Fruit fly (Drosophila melanogaster) whole organism, embryonic: ENCODE results near the gene CG15365.
A peak's percentile ranks its signal among the peaks of the same experiment; 100 is the strongest.

Source experiments
- CG10543 ChIP-seq: fragments of 200-800 bp; sonication (Bioruptor generic); optimal IDR thresholded peaks from 3 replicates; lab custom pipeline; 2017; ENCODE audit warnings: missing biosample characterization, mild to moderate bottlenecking, missing genetic modification characterization, moderate library complexity
- CG12236 ChIP-seq: fragments of 200-800 bp; sonication (Bioruptor generic); optimal IDR thresholded peaks from 2 replicates; lab custom pipeline; 2016; ENCODE audit warnings: missing biosample characterization, missing genetic modification characterization
- CG12299 ChIP-seq: fragments of 200-800 bp; sonication (Bioruptor generic); optimal IDR thresholded peaks from 2 replicates; lab custom pipeline; 2018; ENCODE audit warnings: missing biosample characterization, mild to moderate bottlenecking, missing genetic modification characterization
- CG13296 ChIP-seq: fragments of 200-800 bp; sonication (Bioruptor generic); optimal IDR thresholded peaks from 3 replicates; lab custom pipeline; 2018; ENCODE audit warnings: missing biosample characterization, mild to moderate bottlenecking, missing genetic modification characterization
- CG18476 ChIP-seq: fragments of 200-800 bp; sonication (Bioruptor generic); optimal IDR thresholded peaks from 2 replicates; lab custom pipeline; 2016; ENCODE audit warnings: missing biosample characterization, mild to moderate bottlenecking, missing genetic modification characterization
- CG18599 ChIP-seq: fragments of 200-800 bp; sonication (Bioruptor generic); optimal IDR thresholded peaks from 3 replicates; lab custom pipeline; 2017; ENCODE audit warnings: missing biosample characterization, missing genetic modification characterization, mild to moderate bottlenecking, moderate library complexity, missing genetic modification reagents
- CG2875 ChIP-seq: fragments of 200-800 bp; sonication (Bioruptor generic); optimal IDR thresholded peaks from 2 replicates; lab custom pipeline; 2017; ENCODE audit warnings: missing biosample characterization, mild to moderate bottlenecking, missing genetic modification characterization, missing genetic modification reagents
- CG30020 ChIP-seq: fragments of 200-800 bp; optimal IDR thresholded peaks from 2 replicates; lab custom pipeline; 2019; ENCODE audit warnings: missing biosample characterization, mild to moderate bottlenecking, missing genetic modification characterization, moderate library complexity
- CG31441 ChIP-seq: fragments of 200-800 bp; sonication (Bioruptor generic); IDR thresholded peaks from 2 replicates; pipeline ENCODE4 v1.3.6; 2022; ENCODE audit warnings: missing biosample characterization, missing genetic modification characterization
- CG3281 ChIP-seq: fragments of 200-800 bp; sonication (Bioruptor generic); optimal IDR thresholded peaks from 3 replicates; lab custom pipeline; 2017; ENCODE audit warnings: missing biosample characterization, mild to moderate bottlenecking, missing genetic modification characterization
- CG34376 ChIP-seq: fragments of 200-800 bp; sonication (Bioruptor generic); optimal IDR thresholded peaks from 2 replicates; lab custom pipeline; 2018; ENCODE audit warnings: missing biosample characterization, mild to moderate bottlenecking, missing genetic modification characterization
- CG4854 ChIP-seq: fragments of 200-800 bp; sonication (Bioruptor generic); optimal IDR thresholded peaks from 2 replicates; lab custom pipeline; 2016; ENCODE audit warnings: missing biosample characterization, missing genetic modification characterization, inconsistent platforms
- CG6791 ChIP-seq: fragments of 200-800 bp; sonication (Bioruptor generic); IDR thresholded peaks from 3 replicates; pipeline ENCODE4 v1.3.6; 2022; ENCODE audit warnings: missing biosample characterization, missing genetic modification characterization; ENCODE audit not compliant: partially characterized antibody
- CG7839 ChIP-seq: fragments of 200-800 bp; sonication (Bioruptor generic); optimal IDR thresholded peaks from 3 replicates; lab custom pipeline; 2018; ENCODE audit warnings: missing biosample characterization, mild to moderate bottlenecking, missing genetic modification characterization, moderate library complexity
- CG8924 ChIP-seq: fragments of 200-800 bp; optimal IDR thresholded peaks from 3 replicates; lab custom pipeline; 2019; ENCODE audit warnings: missing biosample characterization, mild to moderate bottlenecking, missing genetic modification characterization, moderate library complexity
- Dad ChIP-seq: fragments of 200-800 bp; sonication (Bioruptor generic); optimal IDR thresholded peaks from 3 replicates; lab custom pipeline; 2016; ENCODE audit warnings: missing biosample characterization, missing genetic modification characterization
- Dbx ChIP-seq: fragments of 200-800 bp; sonication (Bioruptor generic); IDR thresholded peaks from 3 replicates; pipeline ENCODE4 v1.3.6; 2022; ENCODE audit warnings: missing biosample characterization, missing genetic modification characterization
- Ets65A ChIP-seq: fragments of 200-800 bp; sonication (Bioruptor generic); peaks from one replicate; lab custom pipeline; 2016; ENCODE audit warnings: missing biosample characterization, missing genetic modification characterization
- Fer2 ChIP-seq: fragments of 200-800 bp; sonication (Bioruptor generic); optimal IDR thresholded peaks from 2 replicates; lab custom pipeline; 2018; ENCODE audit warnings: missing biosample characterization, mild to moderate bottlenecking, missing genetic modification characterization, moderate library complexity
- GATAe ChIP-seq: fragments of 200-800 bp; sonication (Bioruptor generic); conservative IDR thresholded peaks from 2 replicates; pipeline ENCODE4 v1.3.6; 2022; ENCODE audit warnings: missing biosample characterization, missing genetic modification characterization
- HLHmδ ChIP-seq: fragments of 200-800 bp; sonication (Bioruptor generic); optimal IDR thresholded peaks from 2 replicates; lab custom pipeline; 2018; ENCODE audit warnings: missing biosample characterization, mild to moderate bottlenecking, missing genetic modification characterization, moderate library complexity
- Hey ChIP-seq: fragments of 200-800 bp; sonication (Bioruptor generic); optimal IDR thresholded peaks from 3 replicates; lab custom pipeline; 2018; ENCODE audit warnings: missing biosample characterization, mild to moderate bottlenecking, missing genetic modification characterization
- HmgD ChIP-seq: fragments of 200-800 bp; sonication (Bioruptor generic); optimal IDR thresholded peaks from 3 replicates; lab custom pipeline; 2016; ENCODE audit warnings: missing biosample characterization, missing genetic modification characterization
- Hmr ChIP-seq: fragments of 200-800 bp; sonication (Bioruptor generic); optimal IDR thresholded peaks from 3 replicates; lab custom pipeline; 2017; ENCODE audit warnings: mild to moderate bottlenecking, missing biosample characterization, missing genetic modification reagents, missing genetic modification characterization
- Hr3 ChIP-seq: fragments of 200-800 bp; sonication (Bioruptor generic); optimal IDR thresholded peaks from 3 replicates; lab custom pipeline; 2016; ENCODE audit warnings: missing biosample characterization, missing genetic modification characterization
- Hr39 ChIP-seq: fragments of >200 bp; optimal IDR thresholded peaks from 2 replicates; lab custom pipeline; 2017
- Hr78 ChIP-seq, 2 experiments: fragments of 200-800 bp in 1 of 2; fragments of >200 bp in 1 of 2; sonication (Bioruptor generic) in 1 of 2; optimal IDR thresholded peaks; 2 replicates each; lab custom pipeline; 2017 to 2019; ENCODE audit warnings: missing biosample characterization in 2 of 2, missing genetic modification characterization in 2 of 2, mild to moderate bottlenecking in 1 of 2, moderate library complexity in 1 of 2
- Jarid2 ChIP-seq: fragments of 200-800 bp; sonication (Bioruptor generic); optimal IDR thresholded peaks from 3 replicates; lab custom pipeline; 2017; ENCODE audit warnings: mild to moderate bottlenecking, missing biosample characterization, missing genetic modification reagents, missing genetic modification characterization
- Lim3 ChIP-seq: fragments of 200-800 bp; sonication (Bioruptor generic); IDR thresholded peaks from 2 replicates; pipeline ENCODE4 v1.3.6; 2022; ENCODE audit warnings: missing biosample characterization, missing genetic modification characterization
- Lpt ChIP-seq: fragments of >200 bp; optimal IDR thresholded peaks from 2 replicates; lab custom pipeline; 2018; ENCODE audit warnings: missing biosample characterization, missing genetic modification characterization
- MTF-1 ChIP-seq: fragments of 200-800 bp; sonication (Bioruptor generic); optimal IDR thresholded peaks from 2 replicates; lab custom pipeline; 2018; ENCODE audit warnings: missing biosample characterization, mild to moderate bottlenecking, missing genetic modification characterization, borderline replicate concordance
- Nf-YB ChIP-seq: fragments of 200-800 bp; sonication (Bioruptor generic); optimal IDR thresholded peaks from 3 replicates; lab custom pipeline; 2019; ENCODE audit warnings: missing biosample characterization, mild to moderate bottlenecking, missing genetic modification characterization, moderate library complexity
- Rfx ChIP-seq: fragments of 200-800 bp; sonication (Bioruptor generic); IDR thresholded peaks from 2 replicates; pipeline ENCODE4 v1.3.6; 2022; ENCODE audit warnings: missing biosample characterization, missing genetic modification characterization
- Vsx1 ChIP-seq: fragments of 200-800 bp; sonication (Bioruptor generic); optimal IDR thresholded peaks from 2 replicates; lab custom pipeline; 2017; ENCODE audit warnings: missing biosample characterization, mild to moderate bottlenecking, missing genetic modification characterization, missing genetic modification reagents
- chinmo ChIP-seq: fragments of 200-800 bp; sonication (Bioruptor generic); IDR thresholded peaks from 4 replicates; pipeline ENCODE4 v1.3.6; 2022; ENCODE audit warnings: missing biosample characterization, missing genetic modification characterization; ENCODE audit not compliant: partially characterized antibody
- chm ChIP-seq: fragments of 200-800 bp; sonication (Bioruptor generic); IDR thresholded peaks from 2 replicates; pipeline ENCODE4 v1.3.6; 2022; ENCODE audit warnings: missing biosample characterization, missing genetic modification characterization
- ci ChIP-seq: fragments of 200-800 bp; sonication (Bioruptor generic); IDR thresholded peaks from 3 replicates; pipeline ENCODE4 v1.3.6; 2022; ENCODE audit warnings: missing biosample characterization, missing genetic modification characterization
- en ChIP-seq: fragments of 200-800 bp; sonication (Bioruptor generic); optimal IDR thresholded peaks from 2 replicates; lab custom pipeline; 2016; ENCODE audit warnings: missing biosample characterization, missing genetic modification characterization
- fd96Cb ChIP-seq: fragments of 200-800 bp; sonication (Bioruptor generic); optimal IDR thresholded peaks from 2 replicates; lab custom pipeline; 2018; ENCODE audit warnings: missing biosample characterization, mild to moderate bottlenecking, missing genetic modification characterization, moderate library complexity
- hb ChIP-seq: fragments of 200-800 bp; sonication (Bioruptor generic); IDR thresholded peaks from 3 replicates; pipeline ENCODE4 v1.3.6; 2022; ENCODE audit warnings: missing biosample characterization, missing genetic modification characterization; ENCODE audit not compliant: partially characterized antibody
- hkb ChIP-seq, 2 experiments: fragments of 200-800 bp in 1 of 2; fragments of >200 bp in 1 of 2; sonication (Bioruptor generic) in 1 of 2; IDR thresholded peaks in 1 of 2; optimal IDR thresholded peaks in 1 of 2; 2 replicates each; pipeline versions ENCODE4 v1.3.6 to Lab custom; 2017 to 2022; ENCODE audit warnings: missing biosample characterization in 1 of 2, missing genetic modification characterization in 1 of 2
- lab ChIP-seq: fragments of 200-800 bp; sonication (Bioruptor generic); optimal IDR thresholded peaks from 3 replicates; lab custom pipeline; 2017; ENCODE audit warnings: missing biosample characterization, missing genetic modification characterization, mild to moderate bottlenecking, moderate library complexity, missing genetic modification reagents
- nom ChIP-seq: fragments of 200-800 bp; sonication (Bioruptor generic); optimal IDR thresholded peaks from 2 replicates; lab custom pipeline; 2017; ENCODE audit warnings: missing biosample characterization, missing genetic modification characterization, mild to moderate bottlenecking, moderate library complexity, missing genetic modification reagents
- odd ChIP-seq: fragments of 200-800 bp; sonication (Bioruptor generic); optimal IDR thresholded peaks from 2 replicates; lab custom pipeline; 2017; ENCODE audit warnings: missing biosample characterization, mild to moderate bottlenecking, missing genetic modification characterization
- run ChIP-seq: fragments of 200-800 bp; sonication (Bioruptor generic); optimal IDR thresholded peaks from 3 replicates; lab custom pipeline; 2018; ENCODE audit warnings: missing biosample characterization, mild to moderate bottlenecking, missing genetic modification characterization
- sna ChIP-seq: fragments of 200-800 bp; sonication (Bioruptor generic); IDR thresholded peaks from 2 replicates; pipeline ENCODE4 v1.3.6; 2022; ENCODE audit warnings: missing biosample characterization, missing genetic modification characterization; ENCODE audit not compliant: partially characterized antibody
- sqz ChIP-seq: fragments of 200-800 bp; sonication (Bioruptor generic); optimal IDR thresholded peaks from 3 replicates; lab custom pipeline; 2018; ENCODE audit warnings: missing biosample characterization, mild to moderate bottlenecking, missing genetic modification characterization
- tx ChIP-seq: fragments of 200-800 bp; sonication (Bioruptor generic); optimal IDR thresholded peaks from 2 replicates; lab custom pipeline; 2016; ENCODE audit warnings: missing biosample characterization, missing genetic modification characterization
- vnd ChIP-seq: fragments of 200-800 bp; sonication (Bioruptor generic); IDR thresholded peaks from 3 replicates; pipeline ENCODE4 v1.3.6; 2022; ENCODE audit warnings: missing biosample characterization, missing genetic modification characterization; ENCODE audit not compliant: partially characterized antibody
- zen ChIP-seq: fragments of 200-800 bp; sonication (Bioruptor generic); optimal IDR thresholded peaks from 3 replicates; lab custom pipeline; 2018; ENCODE audit warnings: missing biosample characterization, mild to moderate bottlenecking, missing genetic modification characterization, moderate library complexity

Gene CG15365

DNA sequence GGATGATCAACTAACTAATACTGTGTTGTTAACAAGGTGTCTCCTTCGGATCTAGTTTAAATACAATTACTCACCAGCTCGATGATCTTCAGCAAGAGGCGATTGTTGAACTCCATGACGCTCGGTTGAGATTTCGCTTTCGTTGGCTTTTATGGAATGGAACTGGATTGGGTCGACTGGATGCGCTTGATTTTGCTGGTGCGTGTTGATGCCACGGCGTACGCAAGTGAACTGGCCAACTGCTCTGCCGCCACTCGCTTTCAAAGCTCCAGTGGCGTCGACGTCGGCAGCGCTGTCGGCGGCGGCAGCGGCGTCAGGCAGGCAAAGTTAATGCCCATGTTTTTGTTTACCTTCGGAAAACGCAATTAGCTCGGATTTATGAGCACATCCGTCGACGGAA is 10.5 kb upstream of the CG15365 start, which contains the start of gene CG44325 (continued):
- TF ChIP-seq nom (GFP tag; lab: Kevin White, UChicago): peak; percentile 81
- peak; percentile 15 for TF ChIP-seq CG8924 (tag; lab: Kevin White, UChicago)
- TF ChIP-seq CG6791 (GFP tag; lab: Robert Waterston, UW): no peak
- TF ChIP-seq tx: no peak
- TF ChIP-seq chm: peak; percentile 75
- peak; percentile 25 for TF ChIP-seq Vsx1
- no peak for TF ChIP-seq CG7839 (tag; lab: Kevin White, UChicago)
- peak; percentile 41; the same call in 1 of the 2 replicates for TF ChIP-seq Rfx (GFP tag; lab: Robert Waterston, UW)
- TF ChIP-seq CG34376 (GFP tag; lab: Kevin White, UChicago): peak; percentile 31
- TF ChIP-seq vnd (GFP tag; lab: Robert Waterston, UW): no peak
- TF ChIP-seq zen: no peak
- TF ChIP-seq en (GFP tag; lab: Kevin White, UChicago): no peak
- TF ChIP-seq MTF-1 (GFP tag; lab: Kevin White, UChicago): peak; percentile 32
- TF ChIP-seq CG12299 (tag; lab: Kevin White, UChicago): no peak
- no peak for TF ChIP-seq hkb (optimal IDR thresholded peaks at IDR 0.05; lab: Kevin White, UChicago)
- peak; percentile 44; the same call in 1 of the 2 replicates for TF ChIP-seq hkb (GFP tag; IDR thresholded peaks at IDR 0.05; lab: Robert Waterston, UW)
- peak; percentile 74 for TF ChIP-seq Jarid2 (GFP tag; lab: Kevin White, UChicago)
- TF ChIP-seq HLHmδ (GFP tag; lab: Kevin White, UChicago): peak; percentile 59
- peak; percentile 30 for TF ChIP-seq odd (GFP tag; lab: Kevin White, UChicago)
- TF ChIP-seq CG4854: no peak
- TF ChIP-seq Dbx: peak; percentile 38; the same call in 1 of the 3 replicates
- 0 out of 2 replicates have a peak, but pooled peaks have one; percentile 21 for TF ChIP-seq sna (GFP tag; lab: Robert Waterston, UW)
- no peak for TF ChIP-seq Hr3 (GFP tag; lab: Kevin White, UChicago)
- TF ChIP-seq CG18476: peak; percentile 8
- peak; percentile 38 for TF ChIP-seq CG3281 (GFP tag; lab: Kevin White, UChicago)
- peak; percentile 46 for TF ChIP-seq Hmr (GFP tag; lab: Kevin White, UChicago)
- TF ChIP-seq fd96Cb (tag; lab: Kevin White, UChicago): no peak
- TF ChIP-seq CG10543: peak; percentile 23
- TF ChIP-seq hb (GFP tag; lab: Robert Waterston, UW): no peak
- TF ChIP-seq lab: peak; percentile 60
- TF ChIP-seq ci (GFP tag; lab: Robert Waterston, UW): peak; percentile 57; the same call in 2 of the 3 replicates

dm6 chrX:9077558-9077957 is 9.8 kb upstream of the CG15365 start:
- TF ChIP-seq HmgD (GFP tag; lab: Kevin White, UChicago) (no peak), sqz (GFP tag; lab: Kevin White, UChicago) (peak; percentile 64), nom (GFP tag; lab: Kevin White, UChicago) (peak; percentile 82), Fer2 (no peak), CG30020 (tag; lab: Kevin White, UChicago) (no peak), Lpt (GFP tag; lab: Kevin White, UChicago) (no peak), Ets65A (GFP tag; lab: Kevin White, UChicago) (no peak), chinmo (GFP tag; lab: Robert Waterston, UW) (no peak), Hr39 (no peak), Hr78 (GFP tag; optimal IDR thresholded peaks at IDR 0.05; lab: Kevin White, UChicago) (peak in 1 of 2 experiments; percentile 23), CG12236 (no peak), CG18599 (GFP tag; lab: Kevin White, UChicago) (no peak), Lim3 (GFP tag; lab: Robert Waterston, UW) (no peak), Dad (no peak), GATAe (no peak), Hey (tag; lab: Kevin White, UChicago) (no peak), run (no peak), CG13296 (GFP tag; lab: Kevin White, UChicago) (no peak), Nf-YB (GFP tag; lab: Kevin White, UChicago) (no peak), CG2875 (GFP tag; lab: Kevin White, UChicago) (no peak), CG31441 (GFP tag; lab: Robert Waterston, UW) (no peak)
